Worm (Caenorhabditis elegans) whole organism, early embryonic: ENCODE results near the gene cyp-35B1.

Source experiments
- B0310.2 ChIP-seq: sonication (generic microtip); optimal IDR thresholded peaks from 2 replicates; lab custom pipeline; 2016; ENCODE audit warnings: mild to moderate bottlenecking, missing genetic modification characterization, missing compliant biosample characterization
- F13C5.2 ChIP-seq: sonication (generic microtip); optimal IDR thresholded peaks from 2 replicates; lab custom pipeline; 2017; ENCODE audit warnings: mild to moderate bottlenecking, missing genetic modification characterization, inconsistent platforms, missing compliant biosample characterization
- aly-1 ChIP-seq: sonication (generic microtip); optimal IDR thresholded peaks from 2 replicates; lab custom pipeline; 2016; ENCODE audit warnings: missing genetic modification characterization, missing compliant biosample characterization
- ama-1 ChIP-seq: fragments of 150-350 bp; optimal IDR thresholded peaks from 2 replicates; lab custom pipeline; 2014
- ceh-13 ChIP-seq: fragments of 200-800 bp; sonication (Bioruptor generic); optimal IDR thresholded peaks from 2 replicates; lab custom pipeline; 2018; ENCODE audit warnings: mild to moderate bottlenecking, missing genetic modification characterization, missing compliant biosample characterization
- ceh-36 ChIP-seq: sonication (generic microtip); optimal IDR thresholded peaks from 2 replicates; lab custom pipeline; 2016; ENCODE audit warnings: missing genetic modification characterization, inconsistent platforms, missing compliant biosample characterization
- ets-7 ChIP-seq: sonication (generic microtip); optimal IDR thresholded peaks from 2 replicates; lab custom pipeline; 2016; ENCODE audit warnings: missing genotype, missing genetic modification characterization, missing compliant biosample characterization
- flt-1 ChIP-seq: fragments of 200-800 bp; sonication (Bioruptor generic); IDR thresholded peaks from 2 replicates; pipeline ENCODE4 v1.3.6; 2022; ENCODE audit warnings: missing genetic modification characterization, missing compliant biosample characterization
- hmbx-1 ChIP-seq: sonication (generic microtip); optimal IDR thresholded peaks from 2 replicates; lab custom pipeline; 2016; ENCODE audit warnings: mild to moderate bottlenecking, missing genetic modification characterization, missing compliant biosample characterization
- hmg-4 ChIP-seq: fragments of 200-800 bp; sonication (Bioruptor generic); optimal IDR thresholded peaks from 2 replicates; lab custom pipeline; 2018; ENCODE audit warnings: mild to moderate bottlenecking, missing genetic modification characterization, missing compliant biosample characterization
- hnd-1 ChIP-seq: sonication (generic microtip); optimal IDR thresholded peaks from 2 replicates; lab custom pipeline; 2016; ENCODE audit warnings: missing genetic modification characterization, missing compliant biosample characterization
- pes-1 ChIP-seq: fragments of 200-800 bp; sonication (Bioruptor generic); IDR thresholded peaks from 2 replicates; pipeline ENCODE4 v1.3.6; 2022; ENCODE audit warnings: missing genetic modification reagents, missing genetic modification characterization, missing compliant biosample characterization
- scrt-1 ChIP-seq: fragments of 200-800 bp; sonication (Bioruptor generic); IDR thresholded peaks from 2 replicates; pipeline ENCODE4 v1.3.6; 2022; ENCODE audit warnings: missing genetic modification characterization, missing compliant biosample characterization
- sea-1 ChIP-seq: fragments of 200-800 bp; sonication (Bioruptor generic); conservative IDR thresholded peaks from 2 replicates; pipeline ENCODE4 v1.3.6; 2022; ENCODE audit warnings: missing genetic modification characterization, missing compliant biosample characterization
- tbx-11 ChIP-seq: fragments of 200-800 bp; sonication (Bioruptor generic); IDR thresholded peaks from 2 replicates; pipeline ENCODE4 v1.3.6; 2022; ENCODE audit warnings: missing genetic modification characterization, missing compliant biosample characterization
- tbx-37 ChIP-seq: fragments of 200-800 bp; sonication (Bioruptor generic); conservative IDR thresholded peaks from 2 replicates; pipeline ENCODE4 v1.3.6; 2022; ENCODE audit warnings: missing genetic modification reagents, missing genetic modification characterization, missing compliant biosample characterization
- tra-4 ChIP-seq: sonication (generic microtip); optimal IDR thresholded peaks from 2 replicates; lab custom pipeline; 2017; ENCODE audit warnings: missing genetic modification characterization, missing compliant biosample characterization

Gene cyp-35B1

DNA sequence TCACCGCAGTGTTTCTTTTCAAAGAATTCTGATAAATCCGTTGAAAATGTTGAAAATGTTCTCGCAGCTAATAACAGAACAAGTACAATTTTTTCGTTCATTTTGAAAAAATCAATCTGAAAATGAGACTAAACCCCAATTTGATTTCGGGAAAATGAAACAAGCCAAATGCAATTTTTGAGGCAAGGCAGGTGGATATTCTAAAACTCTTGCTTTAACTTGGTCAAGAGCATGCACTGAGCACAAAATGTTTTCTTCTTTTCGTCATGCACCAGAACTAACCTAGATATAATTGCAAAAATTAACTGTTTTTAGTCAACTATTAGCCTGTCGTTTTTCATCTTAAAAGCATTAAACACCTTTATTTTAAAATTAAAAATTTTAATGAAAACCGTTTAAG is 38.7 kb upstream of the cyp-35B1 start, which contains the start of gene irld-22:
Gene irld-22, minus strand, starts transcription at position 101 of the 400 bp plus-strand sequence.
- TF ChIP-seq ama-1 (lab: Kevin White, UChicago), result no peak
- no peak for TF ChIP-seq B0310.2 (tag; lab: Kevin White, UChicago)
- no peak for TF ChIP-seq sea-1 (GFP tag; lab: Robert Waterston, UW)
- TF ChIP-seq scrt-1 (GFP tag; lab: Robert Waterston, UW), result no peak
- TF ChIP-seq aly-1 (tag; lab: Kevin White, UChicago), result no peak
- TF ChIP-seq hmbx-1 (tag; lab: Kevin White, UChicago), result no peak
- TF ChIP-seq hmg-4 (GFP tag; lab: Kevin White, UChicago), result no peak
- TF ChIP-seq hnd-1, result no peak
- no peak for TF ChIP-seq tbx-11 (GFP tag; lab: Robert Waterston, UW)
- TF ChIP-seq ets-7 (tag; lab: Kevin White, UChicago), result no peak
- no peak for TF ChIP-seq F13C5.2 (tag; lab: Kevin White, UChicago)
- no peak for TF ChIP-seq flt-1 (GFP tag; lab: Robert Waterston, UW)
- no peak for TF ChIP-seq ceh-13 (GFP tag; lab: Kevin White, UChicago)
- no peak for TF ChIP-seq tra-4
- no peak for TF ChIP-seq tbx-37 (GFP tag; lab: Robert Waterston, UW)
- no peak for TF ChIP-seq ceh-36

DNA sequence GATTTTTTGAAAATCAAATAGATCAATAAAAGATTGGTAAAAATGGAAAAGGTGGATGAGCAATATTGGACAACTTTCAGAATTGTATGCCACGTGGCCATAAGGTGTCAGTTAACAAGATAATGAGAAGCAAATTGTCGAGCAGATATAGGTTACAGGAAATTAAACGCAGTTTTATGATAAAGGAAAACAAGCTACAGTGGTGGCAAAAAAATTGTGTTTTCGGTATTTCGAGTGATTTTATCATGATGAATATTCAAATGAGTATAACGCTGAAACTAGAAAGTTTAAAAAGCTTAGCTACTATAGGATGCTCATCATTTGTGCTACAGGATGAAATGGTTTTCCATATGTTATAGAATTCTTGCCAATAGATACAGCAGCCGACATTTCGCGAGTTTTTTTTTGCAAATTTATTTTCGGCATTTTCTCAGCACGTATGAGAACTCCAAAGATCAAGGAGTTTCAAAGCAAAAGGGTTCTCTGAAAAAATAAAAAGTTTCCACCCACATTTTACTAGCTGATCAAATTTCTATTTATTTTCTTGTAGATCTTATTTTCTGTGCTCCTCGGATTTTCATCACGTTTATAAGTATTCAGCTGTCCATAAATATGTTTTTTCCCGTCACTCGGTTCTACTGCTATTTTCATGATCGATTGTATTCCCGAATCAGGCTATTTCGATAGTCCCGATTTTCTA is 36.2 kb upstream of the cyp-35B1 start, which contains the start of the genes str-229 and srh-190:
Gene str-229, minus strand, starts transcription at position 101 of the 700 bp plus-strand sequence.
Gene srh-190, plus strand, starts transcription at position 650 of the 700 bp plus-strand sequence.
- no peak for TF ChIP-seq B0310.2 (tag; lab: Kevin White, UChicago)
- TF ChIP-seq ceh-36, result no peak
- no peak for TF ChIP-seq hmbx-1 (tag; lab: Kevin White, UChicago)
- no peak for TF ChIP-seq ama-1 (lab: Kevin White, UChicago)
- TF ChIP-seq hnd-1, result no peak
- TF ChIP-seq tra-4, result no peak
- no peak for TF ChIP-seq tbx-11 (GFP tag; lab: Robert Waterston, UW)
- TF ChIP-seq hmg-4 (GFP tag; lab: Kevin White, UChicago), result no peak
- no peak for TF ChIP-seq aly-1 (tag; lab: Kevin White, UChicago)
- TF ChIP-seq F13C5.2 (tag; lab: Kevin White, UChicago), result no peak
- no peak for TF ChIP-seq flt-1 (GFP tag; lab: Robert Waterston, UW)
- no peak for TF ChIP-seq scrt-1 (GFP tag; lab: Robert Waterston, UW)
- TF ChIP-seq pes-1 (GFP tag; lab: Robert Waterston, UW), result no peak
- no peak for TF ChIP-seq ceh-13 (GFP tag; lab: Kevin White, UChicago)
- no peak for TF ChIP-seq ets-7 (tag; lab: Kevin White, UChicago)
- TF ChIP-seq sea-1 (GFP tag; lab: Robert Waterston, UW), result no peak

DNA sequence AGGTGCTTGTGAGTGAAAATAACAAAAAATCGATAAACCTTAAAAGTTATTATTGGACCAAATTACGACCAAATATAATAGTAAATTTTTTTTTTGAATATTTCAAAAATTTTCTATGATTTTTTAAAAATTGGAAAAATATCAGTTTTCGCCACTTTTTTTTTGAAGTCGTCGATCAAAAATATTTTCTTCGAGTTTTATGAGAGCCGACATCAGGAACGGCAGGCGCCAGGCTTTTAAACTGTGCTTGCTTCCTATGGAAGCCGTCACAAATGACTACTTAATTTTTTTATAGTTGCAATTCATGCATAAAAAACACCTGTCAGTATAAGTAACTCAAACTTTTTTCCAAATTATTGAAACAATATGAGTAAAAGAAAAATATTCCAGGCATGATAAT is 35.4 kb upstream of the cyp-35B1 start:
- TF ChIP-seq tbx-11 (GFP tag; lab: Robert Waterston, UW) (no peak), ceh-36 (no peak), sea-1 (GFP tag; lab: Robert Waterston, UW) (no peak), flt-1 (GFP tag; lab: Robert Waterston, UW) (no peak), F13C5.2 (tag; lab: Kevin White, UChicago) (no peak), hmg-4 (GFP tag; lab: Kevin White, UChicago) (no peak), ceh-13 (GFP tag; lab: Kevin White, UChicago) (no peak), scrt-1 (GFP tag; lab: Robert Waterston, UW) (no peak), hnd-1 (no peak), tbx-37 (GFP tag; lab: Robert Waterston, UW) (no peak), ets-7 (tag; lab: Kevin White, UChicago) (no peak), pes-1 (GFP tag; lab: Robert Waterston, UW) (no peak), aly-1 (tag; lab: Kevin White, UChicago) (no peak), B0310.2 (tag; lab: Kevin White, UChicago) (no peak), tra-4 (no peak), hmbx-1 (tag; lab: Kevin White, UChicago) (no peak), ama-1 (lab: Kevin White, UChicago) (no peak)

ce11 chrV:3905841-3906240 is 33.0 kb upstream of the cyp-35B1 start, which contains the start of gene nhr-156:
Gene nhr-156, plus strand, starts transcription at chrV:3906106.
- no peak for TF ChIP-seq aly-1 (tag; lab: Kevin White, UChicago)
- no peak for TF ChIP-seq tbx-37 (GFP tag; lab: Robert Waterston, UW)
- TF ChIP-seq pes-1 (GFP tag; lab: Robert Waterston, UW), result no peak
- TF ChIP-seq ets-7 (tag; lab: Kevin White, UChicago), result no peak
- no peak for TF ChIP-seq ceh-13 (GFP tag; lab: Kevin White, UChicago)
- TF ChIP-seq B0310.2 (tag; lab: Kevin White, UChicago), result no peak
- no peak for TF ChIP-seq scrt-1 (GFP tag; lab: Robert Waterston, UW)
- no peak for TF ChIP-seq tra-4
- no peak for TF ChIP-seq sea-1 (GFP tag; lab: Robert Waterston, UW)
- no peak for TF ChIP-seq hmg-4 (GFP tag; lab: Kevin White, UChicago)
- TF ChIP-seq ceh-36, result no peak
- no peak for TF ChIP-seq hmbx-1 (tag; lab: Kevin White, UChicago)
- TF ChIP-seq F13C5.2 (tag; lab: Kevin White, UChicago), result no peak
- TF ChIP-seq flt-1 (GFP tag; lab: Robert Waterston, UW), result no peak
- no peak for TF ChIP-seq tbx-11 (GFP tag; lab: Robert Waterston, UW)
- no peak for TF ChIP-seq hnd-1
- TF ChIP-seq ama-1 (lab: Kevin White, UChicago), result no peak

ce11 chrV:3912472-3912871 is 26.4 kb upstream of the cyp-35B1 start, which contains the start of gene srx-68:
Gene srx-68, plus strand, starts transcription at chrV:3912772.
- TF ChIP-seq tbx-37 (GFP tag; lab: Robert Waterston, UW), result no peak
- no peak for TF ChIP-seq ets-7 (tag; lab: Kevin White, UChicago)
- TF ChIP-seq hmbx-1 (tag; lab: Kevin White, UChicago), result no peak
- no peak for TF ChIP-seq F13C5.2 (tag; lab: Kevin White, UChicago)
- no peak for TF ChIP-seq hmg-4 (GFP tag; lab: Kevin White, UChicago)
- no peak for TF ChIP-seq ceh-13 (GFP tag; lab: Kevin White, UChicago)
- no peak for TF ChIP-seq aly-1 (tag; lab: Kevin White, UChicago)
- TF ChIP-seq flt-1 (GFP tag; lab: Robert Waterston, UW), result no peak
- TF ChIP-seq ama-1 (lab: Kevin White, UChicago), result no peak

ce11 chrV:3913131-3913530 is 25.7 kb upstream of the cyp-35B1 start:
- TF ChIP-seq hmbx-1 (tag; lab: Kevin White, UChicago) (no peak), tra-4 (no peak), aly-1 (tag; lab: Kevin White, UChicago) (no peak), scrt-1 (GFP tag; lab: Robert Waterston, UW) (no peak), ets-7 (tag; lab: Kevin White, UChicago) (no peak), pes-1 (GFP tag; lab: Robert Waterston, UW) (no peak), sea-1 (GFP tag; lab: Robert Waterston, UW) (no peak), flt-1 (GFP tag; lab: Robert Waterston, UW) (no peak), hnd-1 (no peak), hmg-4 (GFP tag; lab: Kevin White, UChicago) (no peak), ceh-13 (GFP tag; lab: Kevin White, UChicago) (no peak), tbx-11 (GFP tag; lab: Robert Waterston, UW) (no peak)
